Worm (Caenorhabditis elegans) whole organism, dauer: ENCODE measurements around the gene K07F5.6.

Experiments
- unc-62 ChIP-seq: sonication (generic microtip); optimal IDR thresholded peaks from 2 replicates; lab custom pipeline; 2017; ENCODE audit warnings: missing biosample characterization, missing genetic modification reagents, missing genetic modification characterization

K07F5.6 gene

ce11 chrIV:9795250-9795649, 51.2 kb downstream of the K07F5.6 start:
- TF ChIP-seq unc-62 (GFP tag; lab: Kevin White, UChicago), result no peak
